Worm (Caenorhabditis elegans) whole organism, L1 larva: ENCODE measurements around the gene F28G4.2.

ENCODE experiments used
- C34B4.2 ChIP-seq: sonication (generic microtip); optimal IDR thresholded peaks from 2 replicates; lab custom pipeline; 2017; ENCODE audit warnings: mild to moderate bottlenecking, missing genetic modification characterization, missing compliant biosample characterization
- F16B12.6 ChIP-seq: fragments of 150-350 bp; optimal IDR thresholded peaks from 2 replicates; lab custom pipeline; 2014; ENCODE audit warnings: missing biosample characterization, missing genetic modification characterization
- Y116A8C.19 ChIP-seq: sonication (generic microtip); optimal IDR thresholded peaks from 2 replicates; lab custom pipeline; 2016; ENCODE audit warnings: missing compliant biosample characterization, missing genetic modification characterization, borderline replicate concordance
- aly-2 ChIP-seq: fragments of 150-350 bp; optimal IDR thresholded peaks from 2 replicates; lab custom pipeline; 2014; ENCODE audit warnings: missing biosample characterization, missing genetic modification characterization
- blmp-1 ChIP-seq: fragments of 150-350 bp; optimal IDR thresholded peaks from 2 replicates; lab custom pipeline; 2014; ENCODE audit warnings: missing biosample characterization, missing genetic modification characterization
- efl-3 ChIP-seq: fragments of 200-800 bp; sonication (Bioruptor generic); optimal IDR thresholded peaks from 2 replicates; lab custom pipeline; 2018; ENCODE audit warnings: mild to moderate bottlenecking, missing genetic modification characterization, missing compliant biosample characterization
- egl-13 ChIP-seq: sonication (generic microtip); optimal IDR thresholded peaks from 2 replicates; lab custom pipeline; 2016; ENCODE audit warnings: missing genotype, missing genetic modification reagents, missing genetic modification characterization, missing compliant biosample characterization
- egl-27 ChIP-seq, 2 experiments: fragments of 150-350 bp in 1 of 2; sonication (generic microtip); optimal IDR thresholded peaks; 3 replicates each; lab custom pipeline; 2017 to 2018; ENCODE audit warnings: missing biosample characterization in 2 of 2, missing genetic modification characterization in 2 of 2, missing genetic modification reagents in 2 of 2
- elt-2 ChIP-seq: sonication (generic microtip); optimal IDR thresholded peaks from 2 replicates; lab custom pipeline; 2016; ENCODE audit warnings: missing genetic modification characterization, mild to moderate bottlenecking, inconsistent platforms, missing compliant biosample characterization, missing genetic modification reagents
- fkh-10 ChIP-seq: sonication (generic microtip); optimal IDR thresholded peaks from 2 replicates; lab custom pipeline; 2017; ENCODE audit warnings: missing biosample characterization, missing genetic modification reagents, missing genetic modification characterization
- fkh-4 ChIP-seq: sonication (generic microtip); optimal IDR thresholded peaks from 2 replicates; lab custom pipeline; 2016; ENCODE audit warnings: missing compliant biosample characterization, missing genetic modification characterization, borderline replicate concordance
- hlh-17 ChIP-seq: fragments of 200-800 bp; sonication (Bioruptor generic); optimal IDR thresholded peaks from 2 replicates; lab custom pipeline; 2018; ENCODE audit warnings: missing genetic modification characterization, mild to moderate bottlenecking, missing compliant biosample characterization, moderate library complexity, borderline replicate concordance
- isw-1 ChIP-seq: fragments of 200-800 bp; sonication (Bioruptor generic); IDR thresholded peaks from 2 replicates; pipeline ENCODE4 v1.3.6; 2022; ENCODE audit warnings: missing genetic modification characterization, missing compliant biosample characterization
- jun-1 ChIP-seq: fragments of 150-350 bp; optimal IDR thresholded peaks from 2 replicates; lab custom pipeline; 2014; ENCODE audit warnings: missing biosample characterization, missing genetic modification reagents, missing genetic modification characterization
- lin-13 ChIP-seq: fragments of 150-350 bp; optimal IDR thresholded peaks from 2 replicates; lab custom pipeline; 2014; ENCODE audit warnings: missing biosample characterization, missing genetic modification reagents, missing genetic modification characterization
- lin-35 ChIP-seq, 2 experiments: fragments of 150-350 bp; optimal IDR thresholded peaks; 2 replicates each; lab custom pipeline; 2014; ENCODE audit warnings: missing biosample characterization in 2 of 2, missing genetic modification characterization in 2 of 2, missing genetic modification reagents in 2 of 2
- lin-39 ChIP-seq: fragments of 150-350 bp; optimal IDR thresholded peaks from 2 replicates; lab custom pipeline; 2014; ENCODE audit warnings: missing biosample characterization, missing genetic modification reagents, missing genetic modification characterization
- mab-9 ChIP-seq: fragments of 200-800 bp; sonication (Bioruptor generic); IDR thresholded peaks from 2 replicates; pipeline ENCODE4 v1.3.6; 2022; ENCODE audit warnings: missing genetic modification reagents, missing genetic modification characterization, missing compliant biosample characterization
- mdl-1 ChIP-seq, 2 experiments: fragments of 150-350 bp; optimal IDR thresholded peaks; 2 replicates each; lab custom pipeline; 2014 to 2017; ENCODE audit warnings: missing biosample characterization in 2 of 2, missing genetic modification characterization in 2 of 2, inconsistent platforms in 1 of 2
- nhr-11 ChIP-seq: fragments of 150-350 bp; optimal IDR thresholded peaks from 2 replicates; lab custom pipeline; 2014; ENCODE audit warnings: missing biosample characterization, missing genetic modification characterization
- nhr-20 ChIP-seq: sonication (generic microtip); optimal IDR thresholded peaks from 2 replicates; lab custom pipeline; 2016; ENCODE audit warnings: mild to moderate bottlenecking, missing genetic modification characterization, missing compliant biosample characterization
- nhr-237 ChIP-seq: fragments of 150-350 bp; optimal IDR thresholded peaks from 2 replicates; lab custom pipeline; 2014; ENCODE audit warnings: missing biosample characterization, missing genetic modification characterization
- nhr-71 ChIP-seq: sonication (generic microtip); optimal IDR thresholded peaks from 2 replicates; lab custom pipeline; 2016; ENCODE audit warnings: mild to moderate bottlenecking, missing genetic modification characterization, moderate library complexity, missing compliant biosample characterization
- nhr-84 ChIP-seq: sonication (generic microtip); optimal IDR thresholded peaks from 2 replicates; lab custom pipeline; 2017; ENCODE audit warnings: missing biosample characterization, missing genetic modification characterization
- nhr-85 ChIP-seq: sonication (generic microtip); peaks from one replicate; lab custom pipeline; 2016; ENCODE audit warnings: missing genetic modification characterization, inconsistent platforms, missing compliant biosample characterization
- nhr-90 ChIP-seq: sonication (generic microtip); optimal IDR thresholded peaks from 2 replicates; lab custom pipeline; 2016; ENCODE audit warnings: mild to moderate bottlenecking, missing genetic modification characterization, missing compliant biosample characterization; ENCODE audit not compliant: poor library complexity
- pag-3 ChIP-seq: sonication (generic microtip); optimal IDR thresholded peaks from 2 replicates; lab custom pipeline; 2017; ENCODE audit warnings: missing genetic modification characterization, mild to moderate bottlenecking, missing compliant biosample characterization, antibody characterized with exemption, borderline replicate concordance; ENCODE audit not compliant: insufficient read depth
- pqm-1 ChIP-seq: sonication (generic microtip); optimal IDR thresholded peaks from 3 replicates; lab custom pipeline; 2017; ENCODE audit warnings: missing biosample characterization, missing genetic modification characterization
- rnt-1 ChIP-seq: sonication (generic microtip); optimal IDR thresholded peaks from 2 replicates; lab custom pipeline; 2016; ENCODE audit warnings: mild to moderate bottlenecking, missing genetic modification characterization, moderate library complexity, missing compliant biosample characterization
- skn-1 ChIP-seq: fragments of 150-350 bp; optimal IDR thresholded peaks from 2 replicates; lab custom pipeline; 2014; ENCODE audit warnings: missing biosample characterization, missing genetic modification characterization
- tbx-2 ChIP-seq: sonication (generic microtip); optimal IDR thresholded peaks from 2 replicates; lab custom pipeline; 2016; ENCODE audit warnings: missing genetic modification characterization, missing compliant biosample characterization
- unc-30 ChIP-seq: sonication (generic microtip); optimal IDR thresholded peaks from 2 replicates; lab custom pipeline; 2017; ENCODE audit warnings: missing biosample characterization, missing genetic modification characterization
- unc-62 ChIP-seq: fragments of 150-350 bp; optimal IDR thresholded peaks from 2 replicates; lab custom pipeline; 2014; ENCODE audit warnings: missing biosample characterization, missing genetic modification reagents, missing genetic modification characterization
- unc-98 ChIP-seq: fragments of 200-800 bp; sonication (Bioruptor generic); IDR thresholded peaks from 2 replicates; pipeline ENCODE4 v1.3.6; 2022; ENCODE audit warnings: missing genetic modification characterization, missing compliant biosample characterization
- vab-15 ChIP-seq: sonication (generic microtip); optimal IDR thresholded peaks from 2 replicates; lab custom pipeline; 2017; ENCODE audit warnings: missing genotype, mild to moderate bottlenecking, missing genetic modification characterization, missing compliant biosample characterization
- zag-1 ChIP-seq: fragments of 150-350 bp; optimal IDR thresholded peaks from 2 replicates; lab custom pipeline; 2014; ENCODE audit warnings: missing biosample characterization, missing genetic modification characterization
- ztf-11 ChIP-seq, 2 experiments: sonication (generic microtip); optimal IDR thresholded peaks; 2 replicates each; lab custom pipeline; 2016 to 2017; ENCODE audit warnings: missing genetic modification characterization in 2 of 2, missing biosample characterization in 1 of 2, missing compliant biosample characterization in 1 of 2

Gene F28G4.2

ce11 chrV:16297070-16297469, 14.9 kb upstream of the F28G4.2 start, which contains the start of gene srbc-83:
Gene srbc-83 (plus strand): TSS chrV:16297370.
- TF ChIP-seq egl-27 (tag; optimal IDR thresholded peaks at IDR 0.05; lab: Kevin White, UChicago) (no peak), tbx-2 (tag; lab: Kevin White, UChicago) (no peak), unc-62 (no peak), unc-30 (no peak), C34B4.2 (tag; lab: Kevin White, UChicago) (no peak), isw-1 (GFP tag; lab: Robert Waterston, UW) (no peak), hlh-17 (GFP tag; lab: Kevin White, UChicago) (no peak), fkh-10 (GFP tag; lab: Kevin White, UChicago) (no peak)

- TF ChIP-seq efl-3 (GFP tag; lab: Kevin White, UChicago) (no peak), pag-3 (tag; lab: Kevin White, UChicago) (no peak), unc-98 (GFP tag; lab: Robert Waterston, UW) (no peak), elt-2 (tag; lab: Kevin White, UChicago) (peak; percentile 23), aly-2 (tag; lab: Kevin White, UChicago) (no peak)
These were observed 10.3 kb upstream of the F28G4.2 start, which contains the start of gene oac-5 for ce11 chrV:16292409-16292808. Gene oac-5 (plus strand): TSS chrV:16292709.

- TF ChIP-seq blmp-1 (tag; lab: Kevin White, UChicago) (no peak), skn-1 (tag; lab: Kevin White, UChicago) (no peak), nhr-84 (tag; lab: Kevin White, UChicago) (no peak), F16B12.6 (no peak), jun-1 (no peak), mab-9 (GFP tag; lab: Robert Waterston, UW) (no peak), nhr-71 (no peak), unc-62 (no peak), nhr-90 (tag; lab: Kevin White, UChicago) (no peak), pqm-1 (tag; lab: Kevin White, UChicago) (no peak), Y116A8C.19 (tag; lab: Kevin White, UChicago) (no peak)
- TF ChIP-seq, all 84 proteins: peak for 0
These were observed 5.5 kb upstream of the F28G4.2 start, which contains the start of gene F28G4.3 for ce11 chrV:16287619-16288018. Gene F28G4.3 (minus strand): TSS chrV:16287719.

- no peak for TF ChIP-seq mdl-1 (tag; optimal IDR thresholded peaks at IDR 0.05; lab: Kevin White, UChicago)
- no peak for TF ChIP-seq ztf-11 (tag; optimal IDR thresholded peaks at IDR 0.05; lab: Kevin White, UChicago)
- TF ChIP-seq vab-15 (tag; lab: Kevin White, UChicago), result no peak
- no peak for TF ChIP-seq egl-27 (tag; optimal IDR thresholded peaks at IDR 0.05; lab: Kevin White, UChicago)
- no peak for TF ChIP-seq fkh-4
- no peak for TF ChIP-seq nhr-237
- TF ChIP-seq Y116A8C.19 (tag; lab: Kevin White, UChicago), result no peak
- no peak for TF ChIP-seq efl-3 (GFP tag; lab: Kevin White, UChicago)
- TF ChIP-seq egl-13 (tag; lab: Kevin White, UChicago), result no peak
- TF ChIP-seq zag-1, result no peak
- no peak for TF ChIP-seq tbx-2 (tag; lab: Kevin White, UChicago)
These were observed 3.7 kb upstream of the F28G4.2 start, which contains the start of gene F28G4.4 for ce11 chrV:16285794-16286193. Gene F28G4.4 (minus strand): TSS chrV:16285894.

- TF ChIP-seq rnt-1 (tag; lab: Kevin White, UChicago) (no peak), nhr-90 (tag; lab: Kevin White, UChicago) (peak; percentile 38), nhr-85 (tag; lab: Kevin White, UChicago) (no peak), nhr-11 (tag; lab: Kevin White, UChicago) (no peak), nhr-20 (tag; lab: Kevin White, UChicago) (peak; percentile 59), nhr-237 (no peak), lin-13 (GFP tag; lab: Kevin White, UChicago) (no peak), lin-39 (no peak), lin-35 (GFP tag; optimal IDR thresholded peaks at IDR 0.05; lab: Kevin White, UChicago) (peak in 1 of 2 experiments; percentile 34), nhr-71 (no peak), skn-1 (tag; lab: Kevin White, UChicago) (no peak), elt-2 (tag; lab: Kevin White, UChicago) (peak; percentile 95)
These were observed 4.2 kb downstream of the F28G4.2 start, which contains the start of gene cyp-37B1 for ce11 chrV:16277918-16278317. Gene cyp-37B1 (plus strand): TSS chrV:16278116.
